Fruit fly (Drosophila melanogaster): Measurements from ENCODE around the gene CG7049.

The CG7049 gene

DNA sequence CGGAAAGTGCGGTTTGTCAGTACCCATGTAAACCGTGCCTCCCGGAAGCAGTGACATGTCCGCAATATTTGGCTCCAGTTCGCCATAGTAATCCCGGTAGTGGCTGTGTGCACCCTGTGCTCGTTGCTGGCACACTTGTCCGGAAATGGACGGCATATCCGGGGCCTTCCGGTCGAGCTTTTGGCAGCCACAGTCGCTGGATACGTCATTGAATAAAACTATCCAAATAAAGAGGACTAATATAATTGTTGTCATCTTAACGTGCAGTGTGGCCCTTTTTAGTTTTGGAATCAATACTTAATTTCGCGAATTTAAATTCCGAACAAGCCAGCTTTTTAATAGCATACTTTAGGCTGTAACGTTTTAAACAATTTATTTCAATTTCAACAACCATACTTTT, at the start of gene CG7049:
TSS of gene CG7049 (minus strand) at position 280 of the 400 bp plus-strand sequence.
- TF ChIP-seq CG8478 (optimal IDR thresholded peaks at IDR 0.05) (no peak), CTCF (optimal IDR thresholded peaks at IDR 0.05) (no peak)

DNA sequence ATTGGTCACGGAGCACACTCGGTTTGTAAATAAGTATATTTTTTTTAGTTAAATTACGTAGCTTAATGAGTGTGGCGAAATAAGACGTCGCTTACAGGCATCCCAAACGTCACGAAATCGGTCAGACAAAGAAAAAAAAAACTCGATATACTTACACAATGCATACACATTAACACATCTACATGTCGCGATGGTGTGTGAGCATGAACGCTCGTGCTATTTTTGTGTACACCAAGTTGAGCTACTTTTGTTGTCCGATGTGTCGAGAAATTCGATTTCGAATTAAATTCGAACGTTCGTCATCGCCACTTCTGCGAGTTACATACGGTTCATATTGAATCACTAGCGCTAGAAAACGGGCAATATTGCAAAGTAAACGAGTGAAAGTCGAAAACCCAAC, 49.1 kb upstream of the CG7049 start:
- TF ChIP-seq CTCF (optimal IDR thresholded peaks at IDR 0.05) (no peak), CG8478 (optimal IDR thresholded peaks at IDR 0.05) (no peak)

dm6 chr3L:224004-224951, 48.2 kb upstream of the CG7049 start:
- TF ChIP-seq CG8478 (optimal IDR thresholded peaks at IDR 0.05) (no peak), CTCF (optimal IDR thresholded peaks at IDR 0.05) (no peak)

dm6 chr3L:223019-223902, 47.2 kb upstream of the CG7049 start, which contains the start of the genes pyx and CG33229:
TSS of gene pyx (minus strand) at chr3L:223069.
TSS of gene CG33229 (plus strand) at chr3L:223852.
- TF ChIP-seq CTCF (optimal IDR thresholded peaks at IDR 0.05) (no peak), CG8478 (optimal IDR thresholded peaks at IDR 0.05) (no peak)

DNA sequence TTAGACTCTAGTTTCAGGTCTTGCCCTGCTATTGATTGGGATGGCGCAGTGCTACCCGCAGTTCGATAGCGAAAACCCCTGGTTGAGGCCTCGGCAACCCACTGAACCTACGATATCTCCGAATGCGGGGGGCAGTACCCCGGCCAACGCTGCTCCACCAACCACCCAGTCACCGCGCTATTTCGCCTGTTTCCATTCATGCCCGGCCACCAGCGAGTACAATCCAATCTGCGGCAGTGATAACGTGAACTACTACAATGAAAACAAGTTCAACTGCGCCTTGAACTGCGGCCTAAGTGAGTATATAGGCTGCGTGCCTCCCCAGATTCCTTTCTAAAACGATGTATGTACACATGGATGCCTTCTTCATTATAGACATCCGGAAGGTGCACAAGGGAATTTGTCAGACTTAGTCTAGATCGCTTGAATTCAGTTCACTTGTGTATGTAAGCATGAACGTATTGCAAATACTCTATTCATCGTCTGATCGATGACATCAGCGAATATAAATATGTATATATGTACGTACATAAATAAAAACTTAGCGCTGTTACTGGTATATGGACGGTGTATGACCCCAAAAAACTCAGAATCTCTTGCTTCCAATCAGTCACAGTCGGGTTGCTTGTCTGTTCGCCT, 41.6 kb upstream of the CG7049 start, which contains the start of gene CG13877:
TSS of gene CG13877 (plus strand) at position 589 of the 639 bp plus-strand sequence.
- TF ChIP-seq CTCF (optimal IDR thresholded peaks at IDR 0.05), result no peak
- no peak for TF ChIP-seq CG8478 (optimal IDR thresholded peaks at IDR 0.05)

DNA sequence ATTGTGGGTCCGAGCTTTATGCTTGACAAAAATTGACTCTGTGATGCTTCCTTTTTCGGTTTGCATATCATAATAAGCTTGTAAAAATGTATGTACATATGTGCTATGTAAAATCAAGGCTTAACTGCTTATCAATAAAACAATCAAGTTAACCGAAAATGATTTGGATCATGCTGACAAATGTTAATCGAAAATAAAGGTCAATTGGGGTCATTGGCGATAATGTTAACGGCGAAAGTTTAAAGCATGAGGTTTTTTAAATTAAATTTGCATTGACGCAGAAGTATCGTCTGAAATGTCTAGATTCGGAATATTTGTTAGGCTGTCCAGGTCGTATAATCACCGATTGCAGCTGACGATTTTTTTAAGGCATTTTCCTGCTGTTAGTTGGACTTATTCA, 40.3 kb upstream of the CG7049 start, which contains the start of gene Kaz1-ORFB:
TSS of gene Kaz1-ORFB (plus strand) at position 301 of the 400 bp plus-strand sequence.
- TF ChIP-seq CTCF (optimal IDR thresholded peaks at IDR 0.05) (no peak), CG8478 (optimal IDR thresholded peaks at IDR 0.05) (no peak)

DNA sequence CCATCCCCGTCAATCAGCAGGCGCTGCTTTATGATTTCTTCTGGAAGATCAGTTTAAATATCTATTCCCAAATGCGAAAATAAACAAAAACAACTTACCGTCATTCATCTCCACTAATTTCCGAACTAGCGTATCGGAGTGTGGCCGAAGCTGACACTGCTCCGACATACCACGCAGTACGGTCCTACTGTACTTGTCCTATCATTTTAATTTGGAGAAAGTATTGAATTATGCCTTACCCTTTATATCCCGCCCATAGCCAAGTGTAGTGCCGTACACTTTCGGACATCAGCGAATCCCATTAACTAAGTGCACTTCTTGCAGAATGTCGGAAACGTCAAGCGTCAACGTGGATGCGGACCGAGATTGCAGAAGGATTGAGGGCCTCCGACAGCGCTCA, 36.5 kb upstream of the CG7049 start, which contains the start of the genes thoc7 and Dis3l2:
TSS of gene thoc7 (minus strand) at position 168 of the 400 bp plus-strand sequence.
TSS of gene Dis3l2 (plus strand) at position 190 of the 400 bp plus-strand sequence.
- TF ChIP-seq CTCF (optimal IDR thresholded peaks at IDR 0.05), result no peak
- no peak for TF ChIP-seq CG8478 (optimal IDR thresholded peaks at IDR 0.05)

dm6 chr3L:211200-211599, 35.2 kb upstream of the CG7049 start, which contains the start of gene Prp4k:
TSS of gene Prp4k (minus strand) at chr3L:211457.
- TF ChIP-seq CTCF (optimal IDR thresholded peaks at IDR 0.05) (no peak), CG8478 (optimal IDR thresholded peaks at IDR 0.05) (no peak)

- TF ChIP-seq CTCF (optimal IDR thresholded peaks at IDR 0.05) (no peak), CG8478 (optimal IDR thresholded peaks at IDR 0.05) (no peak)
Observed at dm6 chr3L:205723-206284, 29.8 kb upstream of the CG7049 start, which contains the start of the genes Gk1 and CG13876. TSS of gene Gk1 (minus strand) at chr3L:205844. TSS of gene CG13876 (plus strand) at chr3L:206134.

dm6 chr3L:203536-204135, 27.6 kb upstream of the CG7049 start, which contains the start of gene NitFhit:
TSS of gene NitFhit (plus strand) at chr3L:203730.
- no peak for TF ChIP-seq CTCF (optimal IDR thresholded peaks at IDR 0.05)
- TF ChIP-seq CG8478 (optimal IDR thresholded peaks at IDR 0.05), result no peak

DNA sequence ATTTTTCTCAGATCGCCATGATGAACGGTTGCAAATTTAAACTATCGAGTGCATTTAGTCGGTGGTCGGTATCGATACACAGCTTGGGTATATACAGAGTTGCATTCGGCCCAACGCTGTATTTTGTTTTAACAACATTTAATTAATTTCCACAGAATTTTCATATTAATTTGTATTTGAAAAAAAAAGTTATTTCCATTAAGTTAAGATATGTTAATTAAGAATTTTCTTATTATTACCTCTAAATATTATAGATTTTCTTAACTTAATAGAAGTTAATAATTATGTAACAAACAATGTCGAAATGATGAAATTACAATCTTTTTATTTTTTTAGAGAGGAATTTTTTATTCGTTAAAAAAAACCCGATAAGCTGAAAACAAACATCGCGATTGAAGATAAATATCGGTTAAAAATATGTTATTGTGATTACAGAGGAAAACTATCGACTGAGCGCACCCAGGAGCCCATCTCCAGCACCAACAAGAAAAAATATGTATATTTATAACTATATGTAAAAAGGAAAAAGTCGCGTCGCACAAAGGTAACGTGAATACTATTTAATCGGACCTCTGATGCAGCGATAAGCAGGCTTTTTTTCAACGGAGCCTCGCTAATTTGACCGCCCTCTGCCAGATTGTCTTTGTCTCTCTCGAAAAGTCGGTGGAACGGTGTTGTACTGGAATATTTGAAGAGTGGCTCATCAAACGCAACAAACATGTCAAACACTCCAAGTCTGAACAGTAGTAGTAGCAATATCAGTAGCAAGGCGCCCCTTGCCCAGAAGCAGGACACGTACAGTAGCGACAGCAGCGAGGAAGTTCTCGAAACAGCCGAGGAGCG, 23.9 kb upstream of the CG7049 start, which contains the start of the genes rno and mri:
TSS of gene rno (minus strand) at position 9 of the 843 bp plus-strand sequence.
TSS of gene mri (plus strand) at position 421 of the 843 bp plus-strand sequence.
- TF ChIP-seq CTCF (optimal IDR thresholded peaks at IDR 0.05) (no peak), CG8478 (optimal IDR thresholded peaks at IDR 0.05) (no peak)

dm6 chr3L:199050-199745, 23.2 kb upstream of the CG7049 start:
- no peak for TF ChIP-seq CG8478 (optimal IDR thresholded peaks at IDR 0.05)
- peak; percentile 8 to 30 for TF ChIP-seq CTCF (optimal IDR thresholded peaks at IDR 0.05)
